Fruit fly (Drosophila melanogaster): Measurements from ENCODE around the gene CG13895.

Gene CG13895

DNA sequence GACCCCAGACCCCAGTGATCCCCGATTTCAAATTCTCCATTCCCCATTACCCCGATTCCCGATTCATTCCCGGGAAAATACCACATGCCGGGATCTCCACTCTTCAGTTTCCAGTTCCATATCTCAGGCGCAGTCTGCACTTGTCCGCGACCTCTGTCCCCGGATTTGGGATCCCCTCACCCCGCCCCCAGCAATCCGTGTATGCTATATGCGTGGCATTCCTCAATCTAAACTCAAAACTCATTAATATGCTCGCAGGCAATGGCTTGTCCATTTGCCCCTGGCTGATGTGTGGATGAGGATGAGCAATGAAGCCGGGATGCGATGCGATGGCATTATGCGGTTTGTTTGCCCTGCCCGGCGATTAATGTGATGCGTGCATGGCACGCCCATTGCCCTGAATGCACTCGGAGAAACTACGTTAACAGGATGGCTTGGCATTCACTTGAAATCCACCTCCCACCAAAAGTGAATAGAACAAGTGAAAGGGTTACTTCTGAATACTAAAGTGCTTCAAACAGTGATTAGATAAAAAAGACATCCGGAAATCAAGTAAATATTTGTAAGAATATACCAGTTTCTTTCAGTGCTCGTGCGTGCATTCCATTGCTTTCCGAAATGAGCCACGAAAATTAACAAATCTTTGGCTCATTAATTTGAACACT lies 17.7 kb upstream of the CG13895 start (continued):
- TF ChIP-seq CG11560 (tag; IDR thresholded peaks at IDR 0.05) (no peak), CHES-1-like (GFP tag; optimal IDR thresholded peaks at IDR 0.05) (peak; percentile 65), Gsc (GFP tag; IDR thresholded peaks at IDR 0.05) (peak; percentile 80), gcm2 (GFP tag; optimal IDR thresholded peaks at IDR 0.05) (peak; percentile 20), ab (GFP tag; optimal IDR thresholded peaks at IDR 0.05) (peak; percentile 14), hkb (optimal IDR thresholded peaks at IDR 0.05) (no peak), hkb (GFP tag; IDR thresholded peaks at IDR 0.05) (peak; percentile 80), Eip74EF (GFP tag; optimal IDR thresholded peaks at IDR 0.05) (peak in 1 of 2 experiments; percentile 30), Hey (tag; optimal IDR thresholded peaks at IDR 0.05) (no peak), Oli (tag; optimal IDR thresholded peaks at IDR 0.05) (peak; percentile 74), YL-1 (GFP tag; optimal IDR thresholded peaks at IDR 0.05) (no peak), slbo (GFP tag; IDR thresholded peaks at IDR 0.05) (no peak), otp (GFP tag; IDR thresholded peaks at IDR 0.05) (peak; percentile 92), CG10366 (GFP tag; IDR thresholded peaks at IDR 0.05) (peak; percentile 63), ap (GFP tag; IDR thresholded peaks at IDR 0.05) (peak; percentile 71), CG3847 (GFP tag; IDR thresholded peaks at IDR 0.05) (peak; percentile 21; the same call in 1 of the 2 replicates), twi (tag; optimal IDR thresholded peaks at IDR 0.05) (no peak), CG12769 (tag; optimal IDR thresholded peaks at IDR 0.05) (no peak), rib (GFP tag; IDR thresholded peaks at IDR 0.05) (no peak), nmo (GFP tag; optimal IDR thresholded peaks at IDR 0.05) (peak; percentile 84), slou (GFP tag; optimal IDR thresholded peaks at IDR 0.05) (no peak), kay (GFP tag; optimal IDR thresholded peaks at IDR 0.05) (peak; percentile 8), tin (GFP tag; optimal IDR thresholded peaks at IDR 0.05) (peak; percentile 88), Side (GFP tag; optimal IDR thresholded peaks at IDR 0.05) (peak; percentile 69), mirr (GFP tag; optimal IDR thresholded peaks at IDR 0.05) (no peak), ewg (GFP tag; optimal IDR thresholded peaks at IDR 0.05) (peak; percentile 55), D19A (tag; optimal IDR thresholded peaks at IDR 0.05) (peak; percentile 83), Ets65A (GFP tag) (peak; percentile 98), CG16863 (GFP tag; optimal IDR thresholded peaks at IDR 0.05) (peak; percentile 84), repo (GFP tag; optimal IDR thresholded peaks at IDR 0.05) (peak; percentile 77), Sox102F (GFP tag; optimal IDR thresholded peaks at IDR 0.05) (peak; percentile 60), Sin3A (optimal IDR thresholded peaks at IDR 0.05) (no peak), Ada2b (GFP tag; IDR thresholded peaks at IDR 0.05) (0 out of 2 replicates have a peak, but pooled peaks have one; percentile 23), H2.0 (GFP tag; IDR thresholded peaks at IDR 0.05) (peak; percentile 45; the same call in 1 of the 2 replicates), CG10267 (tag; optimal IDR thresholded peaks at IDR 0.05) (peak; percentile 87), cas (GFP tag; IDR thresholded peaks at IDR 0.05) (no peak), CG6654 (GFP tag; optimal IDR thresholded peaks at IDR 0.05) (peak; percentile 8), p53 (GFP tag; optimal IDR thresholded peaks at IDR 0.05) (peak; percentile 56), run (tag; optimal IDR thresholded peaks at IDR 0.05) (no peak), D (optimal IDR thresholded peaks at IDR 0.05) (no peak), D (GFP tag; optimal IDR thresholded peaks at IDR 0.05) (peak; percentile 86), CG33557 (GFP tag; optimal IDR thresholded peaks at IDR 0.05) (peak; percentile 84), nom (GFP tag; optimal IDR thresholded peaks at IDR 0.05) (no peak), CG7357 (GFP tag; IDR thresholded peaks at IDR 0.05) (peak; percentile 65; the same call in 1 of the 3 replicates), H15 (GFP tag; IDR thresholded peaks at IDR 0.05) (peak; percentile 71), CG16815 (GFP tag; optimal IDR thresholded peaks at IDR 0.05) (peak; percentile 93), CG5245 (GFP tag; optimal IDR thresholded peaks at IDR 0.05) (peak; percentile 91), CG7987 (GFP tag; optimal IDR thresholded peaks at IDR 0.05) (peak; percentile 39)

All from whole organism, embryonic.